Fruit fly (Drosophila melanogaster): ENCODE measurements around the gene CG14860.

DNA sequence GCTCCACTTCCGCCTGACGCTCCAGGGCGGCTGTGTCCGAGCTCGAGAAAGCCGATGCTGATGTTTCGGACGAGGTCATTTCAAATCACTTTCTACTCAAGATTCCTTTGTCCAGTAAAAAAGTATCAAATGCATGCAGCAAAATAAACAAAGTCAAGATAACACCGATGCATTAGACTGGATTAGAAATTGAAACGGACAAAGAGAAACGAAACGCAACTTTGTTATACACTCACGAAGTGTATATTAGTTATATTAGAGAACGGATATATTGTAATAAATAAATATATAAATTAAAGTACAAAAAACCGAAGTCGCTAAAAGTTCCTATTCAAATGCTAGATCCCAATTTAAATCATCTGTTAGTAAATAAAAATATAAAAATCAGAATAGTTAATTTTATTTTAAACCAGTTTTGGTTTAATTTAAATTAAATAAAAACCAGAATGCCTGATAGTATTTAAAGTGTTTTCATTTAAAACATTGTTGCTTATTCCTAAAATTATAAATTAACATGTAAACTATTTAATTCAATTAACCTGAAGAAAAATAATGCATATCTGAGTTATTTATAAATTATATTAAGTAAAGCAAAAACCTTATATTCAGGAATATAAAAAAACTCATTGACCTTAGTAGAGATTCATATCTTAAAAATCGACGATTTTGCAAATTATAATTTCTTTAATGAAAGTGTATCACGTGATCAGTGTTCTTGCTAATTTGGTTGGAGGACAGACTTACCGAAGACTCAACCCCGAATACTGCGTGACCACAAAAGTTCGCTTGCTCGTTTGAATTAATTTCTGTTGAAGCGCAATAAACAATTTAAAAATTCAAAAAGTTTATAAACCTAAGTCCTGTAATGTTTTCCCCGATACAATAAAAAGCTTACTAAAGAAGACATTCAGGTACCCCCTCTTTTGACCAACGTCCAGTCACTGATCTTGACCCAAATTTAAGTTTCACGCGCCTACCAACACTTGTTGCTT, 497 bp upstream of the CG14860 start, which contains the start of gene Dph2:
- TF ChIP-seq HLH106 (tag; optimal IDR thresholded peaks at IDR 0.05) (peak; percentile 73), Hnf4 (GFP tag; optimal IDR thresholded peaks at IDR 0.05) (no peak), Dfd (GFP tag; optimal IDR thresholded peaks at IDR 0.05) (no peak), Vsx2 (GFP tag; optimal IDR thresholded peaks at IDR 0.05; ENCODE audit: partially characterized antibody) (no peak), rgr (GFP tag; optimal IDR thresholded peaks at IDR 0.05) (peak; percentile 56)
